Worm (Caenorhabditis elegans): Measurements from ENCODE around the gene abts-2.

DNA sequence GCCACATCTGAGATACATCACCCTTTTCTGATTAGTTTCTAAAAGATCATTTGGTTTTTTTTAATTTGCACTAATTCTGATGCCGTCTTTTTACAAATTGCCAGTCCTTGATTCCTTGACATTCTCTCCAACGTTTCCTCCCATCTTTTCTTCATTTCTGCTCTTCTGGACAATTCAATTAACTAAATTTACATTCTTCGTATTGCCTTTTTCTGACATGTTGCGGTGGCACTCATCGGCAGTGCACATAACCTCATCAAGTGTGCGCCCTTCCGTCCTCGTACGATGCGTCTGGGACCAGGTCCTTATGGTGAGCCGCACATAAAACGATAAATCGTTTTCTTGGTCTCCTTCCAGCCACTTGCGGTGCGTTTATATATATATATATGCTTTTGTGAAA, 53.5 kb downstream of the abts-2 start:
- TF ChIP-seq Y55F3AM.14 (GFP tag; optimal IDR thresholded peaks at IDR 0.05), result no peak
- TF ChIP-seq nhr-11 (tag; optimal IDR thresholded peaks at IDR 0.05), result no peak
- no peak for TF ChIP-seq nhr-23 (tag; optimal IDR thresholded peaks at IDR 0.05)
- no peak for TF ChIP-seq unc-62 (GFP tag; optimal IDR thresholded peaks at IDR 0.05)
- TF ChIP-seq ZK546.5 (tag; optimal IDR thresholded peaks at IDR 0.05), result no peak
